Fruit fly (Drosophila melanogaster) whole organism, embryonic: ENCODE data around the gene Taf10.

Experiments used
- ATbp ChIP-seq: fragments of 200-800 bp; sonication (Bioruptor generic); optimal IDR thresholded peaks from 2 replicates; lab custom pipeline; 2017; ENCODE audit warnings: missing biosample characterization, mild to moderate bottlenecking, missing genetic modification characterization, missing genetic modification reagents
- Asciz ChIP-seq: fragments of 200-800 bp; sonication (Bioruptor generic); optimal IDR thresholded peaks from 2 replicates; lab custom pipeline; 2017; ENCODE audit warnings: missing biosample characterization, mild to moderate bottlenecking, missing genetic modification characterization, missing genetic modification reagents
- Bdp1 ChIP-seq: fragments of 200-800 bp; sonication (Bioruptor generic); optimal IDR thresholded peaks from 3 replicates; lab custom pipeline; 2016; ENCODE audit warnings: missing biosample characterization, missing genetic modification characterization
- CG10431 ChIP-seq: fragments of 200-800 bp; sonication (Bioruptor generic); optimal IDR thresholded peaks from 3 replicates; lab custom pipeline; 2018; ENCODE audit warnings: missing biosample characterization, mild to moderate bottlenecking, missing genetic modification characterization
- CG12942 ChIP-seq: fragments of 200-800 bp; sonication (Bioruptor generic); optimal IDR thresholded peaks from 3 replicates; lab custom pipeline; 2016; ENCODE audit warnings: missing biosample characterization, missing genetic modification characterization
- CG14965 ChIP-seq: fragments of 200-800 bp; sonication (Bioruptor generic); optimal IDR thresholded peaks from 2 replicates; lab custom pipeline; 2016; ENCODE audit warnings: missing biosample characterization, missing genetic modification characterization, borderline replicate concordance
- CG1529 ChIP-seq: fragments of 200-800 bp; sonication (Bioruptor generic); optimal IDR thresholded peaks from 3 replicates; lab custom pipeline; 2018; ENCODE audit warnings: missing biosample characterization, missing genetic modification characterization
- CG15601 ChIP-seq: fragments of 200-800 bp; sonication (Bioruptor generic); optimal IDR thresholded peaks from 3 replicates; lab custom pipeline; 2019; ENCODE audit warnings: missing biosample characterization, mild to moderate bottlenecking, missing genetic modification characterization, moderate library complexity
- CG16813 ChIP-seq: fragments of 200-800 bp; sonication (Bioruptor generic); IDR thresholded peaks from 3 replicates; pipeline ENCODE4 v1.3.6; 2022; ENCODE audit warnings: missing biosample characterization, missing genetic modification characterization; ENCODE audit not compliant: partially characterized antibody
- CG18262 ChIP-seq: fragments of 200-800 bp; optimal IDR thresholded peaks from 3 replicates; lab custom pipeline; 2019; ENCODE audit warnings: missing biosample characterization, mild to moderate bottlenecking, missing genetic modification characterization, moderate library complexity
- CG18476 ChIP-seq: fragments of 200-800 bp; sonication (Bioruptor generic); optimal IDR thresholded peaks from 2 replicates; lab custom pipeline; 2016; ENCODE audit warnings: missing biosample characterization, mild to moderate bottlenecking, missing genetic modification characterization
- CG3281 ChIP-seq: fragments of 200-800 bp; sonication (Bioruptor generic); optimal IDR thresholded peaks from 3 replicates; lab custom pipeline; 2017; ENCODE audit warnings: missing biosample characterization, mild to moderate bottlenecking, missing genetic modification characterization
- CG34422 ChIP-seq: fragments of 200-800 bp; sonication (Bioruptor generic); IDR thresholded peaks from 3 replicates; pipeline ENCODE4 v1.3.6; 2022; ENCODE audit warnings: missing biosample characterization, missing genetic modification characterization
- CG3847 ChIP-seq: fragments of 200-800 bp; sonication (Bioruptor generic); IDR thresholded peaks from 2 replicates; pipeline ENCODE4 v1.3.6; 2022; ENCODE audit warnings: missing biosample characterization, missing genetic modification characterization
- CG7963 ChIP-seq: fragments of 200-800 bp; sonication (Bioruptor generic); IDR thresholded peaks from 3 replicates; pipeline ENCODE4 v1.3.6; 2022; ENCODE audit warnings: missing biosample characterization, missing genetic modification characterization; ENCODE audit not compliant: partially characterized antibody
- CG9609 ChIP-seq: fragments of 200-800 bp; sonication (Bioruptor generic); optimal IDR thresholded peaks from 3 replicates; lab custom pipeline; 2016; ENCODE audit warnings: missing biosample characterization, missing genetic modification characterization
- Camta ChIP-seq: fragments of 200-800 bp; sonication (Bioruptor generic); optimal IDR thresholded peaks from 2 replicates; lab custom pipeline; 2016; ENCODE audit warnings: missing biosample characterization, missing genetic modification characterization
- CkIIα-i1 ChIP-seq: fragments of 200-800 bp; sonication (Bioruptor generic); IDR thresholded peaks from 2 replicates; pipeline ENCODE4 v1.3.6; 2022; ENCODE audit warnings: missing biosample characterization, missing genetic modification characterization
- D19B ChIP-seq: fragments of 200-800 bp; sonication (Bioruptor generic); optimal IDR thresholded peaks from 2 replicates; lab custom pipeline; 2017; ENCODE audit warnings: missing biosample characterization, mild to moderate bottlenecking, missing genetic modification characterization
- Drgx ChIP-seq: fragments of 200-800 bp; sonication (Bioruptor generic); IDR thresholded peaks from 2 replicates; pipeline ENCODE4 v1.3.6; 2022; ENCODE audit warnings: missing biosample characterization, missing genetic modification characterization
- E2f2 ChIP-seq: fragments of 200-800 bp; sonication (Bioruptor generic); IDR thresholded peaks from 2 replicates; pipeline ENCODE4 v1.3.6; 2022; ENCODE audit warnings: missing biosample characterization, missing genetic modification characterization
- Fer3 ChIP-seq: fragments of 200-800 bp; sonication (Bioruptor generic); optimal IDR thresholded peaks from 2 replicates; lab custom pipeline; 2018; ENCODE audit warnings: missing biosample characterization, mild to moderate bottlenecking, missing genetic modification characterization, moderate library complexity
- Meics ChIP-seq: fragments of 200-800 bp; sonication (Bioruptor generic); optimal IDR thresholded peaks from 2 replicates; lab custom pipeline; 2017; ENCODE audit warnings: missing biosample characterization, mild to moderate bottlenecking, missing genetic modification characterization
- Mes4 ChIP-seq: fragments of 200-800 bp; sonication (Bioruptor generic); optimal IDR thresholded peaks from 2 replicates; lab custom pipeline; 2016; ENCODE audit warnings: missing biosample characterization, missing genetic modification characterization
- Neu2 ChIP-seq: fragments of 200-800 bp; sonication (Bioruptor generic); optimal IDR thresholded peaks from 3 replicates; lab custom pipeline; 2016; ENCODE audit warnings: missing biosample characterization, missing genetic modification characterization, borderline replicate concordance
- Nf-YB ChIP-seq: fragments of 200-800 bp; sonication (Bioruptor generic); optimal IDR thresholded peaks from 3 replicates; lab custom pipeline; 2019; ENCODE audit warnings: missing biosample characterization, mild to moderate bottlenecking, missing genetic modification characterization, moderate library complexity
- Pdp1 ChIP-seq, 2 experiments: fragments of 200-800 bp; sonication (Bioruptor generic); optimal IDR thresholded peaks; 3 replicates each; lab custom pipeline; 2016; ENCODE audit warnings: missing biosample characterization in 2 of 2, missing genetic modification characterization in 2 of 2, mild to moderate bottlenecking in 1 of 2, moderate library complexity in 1 of 2
- Scr ChIP-seq: fragments of 200-800 bp; sonication (Bioruptor generic); IDR thresholded peaks from 2 replicates; pipeline ENCODE4 v1.3.6; 2022; ENCODE audit warnings: missing biosample characterization, missing genetic modification characterization; ENCODE audit not compliant: partially characterized antibody
- Sox102F ChIP-seq: fragments of 200-800 bp; sonication (Bioruptor generic); optimal IDR thresholded peaks from 2 replicates; lab custom pipeline; 2018; ENCODE audit warnings: missing biosample characterization, mild to moderate bottlenecking, missing genetic modification characterization, moderate library complexity
- Sry-δ ChIP-seq: fragments of 200-800 bp; sonication (Bioruptor generic); optimal IDR thresholded peaks from 2 replicates; lab custom pipeline; 2016; ENCODE audit warnings: missing biosample characterization, missing genetic modification characterization
- aop ChIP-seq: fragments of 200-800 bp; sonication (Bioruptor generic); IDR thresholded peaks from 2 replicates; pipeline ENCODE4 v1.3.6; 2022; ENCODE audit warnings: missing biosample characterization, missing genetic modification characterization
- ash1 ChIP-seq: fragments of 200-800 bp; sonication (Bioruptor generic); optimal IDR thresholded peaks from 2 replicates; lab custom pipeline; 2018; ENCODE audit warnings: missing biosample characterization, mild to moderate bottlenecking, missing genetic modification characterization
- chm ChIP-seq: fragments of 200-800 bp; sonication (Bioruptor generic); IDR thresholded peaks from 2 replicates; pipeline ENCODE4 v1.3.6; 2022; ENCODE audit warnings: missing biosample characterization, missing genetic modification characterization
- gce ChIP-seq: fragments of 200-800 bp; sonication (Bioruptor generic); IDR thresholded peaks from 3 replicates; pipeline ENCODE4 v1.3.6; 2022; ENCODE audit warnings: missing biosample characterization, missing genetic modification characterization
- gcm2 ChIP-seq: fragments of 200-800 bp; sonication (Bioruptor generic); optimal IDR thresholded peaks from 2 replicates; lab custom pipeline; 2016; ENCODE audit warnings: missing biosample characterization, missing genetic modification characterization
- grn ChIP-seq: fragments of 200-800 bp; sonication (Bioruptor generic); optimal IDR thresholded peaks from 3 replicates; lab custom pipeline; 2017; ENCODE audit warnings: missing biosample characterization, missing genetic modification characterization
- gro ChIP-seq: fragments of 200-800 bp; sonication (Bioruptor generic); optimal IDR thresholded peaks from 2 replicates; lab custom pipeline; 2016; ENCODE audit warnings: missing biosample characterization, missing genetic modification characterization
- hkb ChIP-seq, 2 experiments: fragments of 200-800 bp in 1 of 2; fragments of >200 bp in 1 of 2; sonication (Bioruptor generic) in 1 of 2; IDR thresholded peaks in 1 of 2; optimal IDR thresholded peaks in 1 of 2; 2 replicates each; pipeline versions ENCODE4 v1.3.6 to Lab custom; 2017 to 2022; ENCODE audit warnings: missing biosample characterization in 1 of 2, missing genetic modification characterization in 1 of 2
- jing ChIP-seq: fragments of 200-800 bp; sonication (Bioruptor generic); optimal IDR thresholded peaks from 2 replicates; lab custom pipeline; 2018; ENCODE audit warnings: missing biosample characterization, mild to moderate bottlenecking, missing genetic modification characterization
- klu ChIP-seq: fragments of 200-800 bp; sonication (Bioruptor generic); IDR thresholded peaks from 2 replicates; pipeline ENCODE4 v1.3.6; 2022; ENCODE audit warnings: missing biosample characterization, missing genetic modification characterization
- mld ChIP-seq: fragments of 200-800 bp; sonication (Bioruptor generic); IDR thresholded peaks from 3 replicates; pipeline ENCODE4 v1.3.6; 2022; ENCODE audit warnings: missing biosample characterization, missing genetic modification characterization; ENCODE audit not compliant: partially characterized antibody
- odd ChIP-seq: fragments of 200-800 bp; sonication (Bioruptor generic); optimal IDR thresholded peaks from 2 replicates; lab custom pipeline; 2017; ENCODE audit warnings: missing biosample characterization, mild to moderate bottlenecking, missing genetic modification characterization
- org-1 ChIP-seq: fragments of 200-800 bp; sonication (Bioruptor generic); optimal IDR thresholded peaks from 2 replicates; lab custom pipeline; 2017; ENCODE audit warnings: missing biosample characterization, missing genetic modification characterization
- pzg ChIP-seq: fragments of 200-800 bp; sonication (Bioruptor generic); optimal IDR thresholded peaks from 3 replicates; lab custom pipeline; 2018; ENCODE audit warnings: missing biosample characterization, mild to moderate bottlenecking, missing genetic modification characterization, moderate library complexity
- sd ChIP-seq: fragments of 200-800 bp; sonication (Bioruptor generic); optimal IDR thresholded peaks from 3 replicates; lab custom pipeline; 2018; ENCODE audit warnings: missing biosample characterization, mild to moderate bottlenecking, missing genetic modification characterization, moderate library complexity
- unpg ChIP-seq: fragments of 200-800 bp; sonication (Bioruptor generic); optimal IDR thresholded peaks from 3 replicates; lab custom pipeline; 2018; ENCODE audit warnings: missing biosample characterization, mild to moderate bottlenecking, missing genetic modification characterization, moderate library complexity
- wdn ChIP-seq: fragments of 200-800 bp; sonication (Bioruptor generic); IDR thresholded peaks from 2 replicates; pipeline ENCODE4 v1.3.6; 2022; ENCODE audit warnings: missing biosample characterization, missing genetic modification characterization
- yki ChIP-seq: fragments of >200 bp; optimal IDR thresholded peaks from 3 replicates; lab custom pipeline; 2018

Taf10 gene

dm6 chr2L:2752460-2753411 is 15.0 kb upstream of the Taf10 start, which contains the start of gene Pgk (continued):
- TF ChIP-seq Nf-YB (GFP tag; lab: Kevin White, UChicago): peak; percentile 89
- TF ChIP-seq unpg: peak; percentile 51
- TF ChIP-seq sd (tag; lab: Kevin White, UChicago): peak; percentile 31
- TF ChIP-seq Camta (GFP tag; lab: Kevin White, UChicago): peak; percentile 28
- peak; percentile 54 for TF ChIP-seq hkb (optimal IDR thresholded peaks at IDR 0.05; lab: Kevin White, UChicago)
- no peak for TF ChIP-seq hkb (GFP tag; IDR thresholded peaks at IDR 0.05; lab: Robert Waterston, UW)
- peak; percentile 5 for TF ChIP-seq grn (GFP tag; lab: Kevin White, UChicago)
- peak; percentile 26 for TF ChIP-seq Asciz (GFP tag; lab: Kevin White, UChicago)
- no peak for TF ChIP-seq aop (GFP tag; lab: Robert Waterston, UW)
- TF ChIP-seq Bdp1: peak; percentile 28
- no peak for TF ChIP-seq CG7963 (GFP tag; lab: Robert Waterston, UW)
- peak; percentile 100 for TF ChIP-seq yki (lab: Kevin White, UChicago)
- TF ChIP-seq CG9609 (GFP tag; lab: Kevin White, UChicago): no peak
- TF ChIP-seq E2f2 (GFP tag; lab: Robert Waterston, UW): no peak
- no peak for TF ChIP-seq Scr
- peak; percentile 23 for TF ChIP-seq CG15601 (tag; lab: Kevin White, UChicago)
- TF ChIP-seq chm (GFP tag; lab: Robert Waterston, UW): no peak
- no peak for TF ChIP-seq CG34422 (GFP tag; lab: Robert Waterston, UW)
- TF ChIP-seq Mes4: peak; percentile 50
- TF ChIP-seq gce (GFP tag; lab: Robert Waterston, UW): no peak
- TF ChIP-seq odd (GFP tag; lab: Kevin White, UChicago): peak; percentile 65
- no peak for TF ChIP-seq Sry-δ (GFP tag; lab: Kevin White, UChicago)
- TF ChIP-seq Neu2 (GFP tag; lab: Kevin White, UChicago): no peak
- no peak for TF ChIP-seq ATbp
- TF ChIP-seq CG18262 (tag; lab: Kevin White, UChicago): peak; percentile 36
- no peak for TF ChIP-seq CG12942 (GFP tag; lab: Kevin White, UChicago)
- no peak for TF ChIP-seq mld (GFP tag; lab: Robert Waterston, UW)
- peak; percentile 38 for TF ChIP-seq CG1529 (GFP tag; lab: Kevin White, UChicago)
- TF ChIP-seq klu (GFP tag; lab: Robert Waterston, UW): no peak
- peak; percentile 74 for TF ChIP-seq CG3281
- TF ChIP-seq CG14965 (GFP tag; lab: Kevin White, UChicago): no peak
- peak in 1 of 2 experiments; percentile 65 for TF ChIP-seq Pdp1 (GFP tag; optimal IDR thresholded peaks at IDR 0.05; lab: Kevin White, UChicago)
- TF ChIP-seq gro (GFP tag; lab: Kevin White, UChicago): peak; percentile 78
- peak; percentile 20 for TF ChIP-seq org-1 (GFP tag; lab: Kevin White, UChicago)
- peak; percentile 49 for TF ChIP-seq Sox102F (GFP tag; lab: Kevin White, UChicago)
- TF ChIP-seq gcm2 (GFP tag; lab: Kevin White, UChicago): peak; percentile 16
- peak; percentile 45 for TF ChIP-seq Fer3 (tag; lab: Kevin White, UChicago)
- TF ChIP-seq wdn (GFP tag; lab: Robert Waterston, UW): no peak
- no peak for TF ChIP-seq CG16813 (GFP tag; lab: Robert Waterston, UW)
- TF ChIP-seq ash1: no peak
- no peak for TF ChIP-seq D19B
- peak; percentile 59 for TF ChIP-seq CG18476
- TF ChIP-seq CG3847: no peak
- TF ChIP-seq CkIIα-i1 (GFP tag; lab: Robert Waterston, UW): no peak
- no peak for TF ChIP-seq jing (GFP tag; lab: Kevin White, UChicago)
- TF ChIP-seq Meics (GFP tag; lab: Kevin White, UChicago): peak; percentile 10
- TF ChIP-seq Drgx (GFP tag; lab: Robert Waterston, UW): no peak
- TF ChIP-seq CG10431 (GFP tag; lab: Kevin White, UChicago): peak; percentile 12
- peak; percentile 32 for TF ChIP-seq pzg (GFP tag; lab: Kevin White, UChicago)
